Fruit fly (Drosophila melanogaster): ENCODE measurements around the gene kto.

kto gene

DNA sequence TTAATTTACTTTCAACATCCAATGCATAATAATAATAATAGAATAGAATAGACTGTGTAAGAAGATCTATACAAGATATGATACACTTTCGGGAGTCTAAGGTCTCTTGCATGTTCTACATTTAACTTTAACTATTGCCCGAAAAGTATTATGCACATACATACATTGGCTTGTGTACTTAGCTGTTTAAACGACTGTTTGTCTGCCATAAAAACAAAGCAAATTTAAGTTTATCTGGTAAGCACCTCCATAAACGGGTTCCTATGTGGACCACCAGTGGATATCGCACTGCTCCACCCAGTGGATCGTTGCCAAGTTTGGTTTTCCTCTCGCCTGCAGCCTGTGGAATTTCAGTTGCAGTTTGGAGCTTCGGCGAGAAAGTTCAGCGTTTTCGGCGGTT, 10.5 kb downstream of the kto start (continued):
- TF ChIP-seq CG34224 (GFP tag; IDR thresholded peaks at IDR 0.05; ENCODE audit: partially characterized antibody) = no peak
- TF ChIP-seq sens (GFP tag) = no peak
- no peak for TF ChIP-seq al (GFP tag; IDR thresholded peaks at IDR 0.05)
- TF ChIP-seq vfl (GFP tag; optimal IDR thresholded peaks at IDR 0.05) = no peak
- no peak for TF ChIP-seq hb (GFP tag; IDR thresholded peaks at IDR 0.05; ENCODE audit: partially characterized antibody)
- no peak for TF ChIP-seq ftz-f1 (GFP tag; optimal IDR thresholded peaks at IDR 0.05)
- TF ChIP-seq lmd (GFP tag; IDR thresholded peaks at IDR 0.05) = no peak
- TF ChIP-seq Dbx (GFP tag; IDR thresholded peaks at IDR 0.05) = no peak
- TF ChIP-seq CG17361 (GFP tag; IDR thresholded peaks at IDR 0.05) = no peak
- TF ChIP-seq CG3281 (GFP tag; optimal IDR thresholded peaks at IDR 0.05) = peak; percentile 59
- no peak for TF ChIP-seq CoRest (tag; optimal IDR thresholded peaks at IDR 0.05)
- TF ChIP-seq repo (GFP tag; optimal IDR thresholded peaks at IDR 0.05) = no peak
- no peak for TF ChIP-seq CG8478 (optimal IDR thresholded peaks at IDR 0.05)
- TF ChIP-seq lilli (GFP tag; optimal IDR thresholded peaks at IDR 0.05) = no peak
- TF ChIP-seq zf30C (GFP tag; optimal IDR thresholded peaks at IDR 0.05) = no peak
- no peak for TF ChIP-seq Dip2 (GFP tag; IDR thresholded peaks at IDR 0.05)
- no peak for TF ChIP-seq CG14667 (GFP tag; IDR thresholded peaks at IDR 0.05)
- no peak for TF ChIP-seq kah (GFP tag; optimal IDR thresholded peaks at IDR 0.05)
- no peak for TF ChIP-seq ci (GFP tag; IDR thresholded peaks at IDR 0.05)
- TF ChIP-seq Ets65A (GFP tag) = no peak
- TF ChIP-seq CG12155 (GFP tag; optimal IDR thresholded peaks at IDR 0.05) = no peak
- peak; percentile 69 for TF ChIP-seq BtbVII (GFP tag; optimal IDR thresholded peaks at IDR 0.05)
- TF ChIP-seq ems (GFP tag; optimal IDR thresholded peaks at IDR 0.05) = no peak
- TF ChIP-seq bcd (GFP tag; optimal IDR thresholded peaks at IDR 0.05) = no peak
- no peak for TF ChIP-seq CG1602 (GFP tag; optimal IDR thresholded peaks at IDR 0.05)
- TF ChIP-seq ttk (GFP tag; IDR thresholded peaks at IDR 0.05) = no peak
- TF ChIP-seq CG11085 (GFP tag; IDR thresholded peaks at IDR 0.05) = no peak
- TF ChIP-seq onecut (GFP tag; IDR thresholded peaks at IDR 0.05) = no peak
- peak; percentile 29 for TF ChIP-seq CG17359 (tag; optimal IDR thresholded peaks at IDR 0.05)
- TF ChIP-seq CG15011 (GFP tag; optimal IDR thresholded peaks at IDR 0.05) = no peak
- peak; percentile 76 for TF ChIP-seq wek (GFP tag; optimal IDR thresholded peaks at IDR 0.05)
- TF ChIP-seq NfI (GFP tag; optimal IDR thresholded peaks at IDR 0.05) = no peak
- TF ChIP-seq CG7271 (tag; optimal IDR thresholded peaks at IDR 0.05) = no peak
- no peak for TF ChIP-seq CG8290 (GFP tag; optimal IDR thresholded peaks at IDR 0.05)
- no peak for TF ChIP-seq CG8290 (tag; optimal IDR thresholded peaks at IDR 0.05)
- TF ChIP-seq CG33557 (GFP tag; optimal IDR thresholded peaks at IDR 0.05) = no peak
- no peak for TF ChIP-seq CG1529 (GFP tag; optimal IDR thresholded peaks at IDR 0.05)
- no peak for TF ChIP-seq CG7745 (tag; optimal IDR thresholded peaks at IDR 0.05)
- TF ChIP-seq E2f1 (GFP tag; IDR thresholded peaks at IDR 0.05) = no peak
- no peak for TF ChIP-seq CG3065 (GFP tag; optimal IDR thresholded peaks at IDR 0.05)
- TF ChIP-seq gt (GFP tag; IDR thresholded peaks at IDR 0.05) = no peak
- peak; percentile 39 for TF ChIP-seq CG7987 (GFP tag; optimal IDR thresholded peaks at IDR 0.05)
- TF ChIP-seq pzg (GFP tag; optimal IDR thresholded peaks at IDR 0.05) = no peak
- TF ChIP-seq C15 (GFP tag; IDR thresholded peaks at IDR 0.05) = no peak
- TF ChIP-seq CG9932 (GFP tag; IDR thresholded peaks at IDR 0.05) = no peak
- TF ChIP-seq bbx (GFP tag; IDR thresholded peaks at IDR 0.05; ENCODE audit: partially characterized antibody) = no peak
- no peak for TF ChIP-seq ssp (GFP tag; IDR thresholded peaks at IDR 0.05)
- no peak for TF ChIP-seq insv (GFP tag; optimal IDR thresholded peaks at IDR 0.05)
- no peak for TF ChIP-seq tgo (GFP tag; IDR thresholded peaks at IDR 0.05)
- no peak for TF ChIP-seq fd102C (GFP tag; optimal IDR thresholded peaks at IDR 0.05)
- TF ChIP-seq sens-2 (GFP tag; IDR thresholded peaks at IDR 0.05) = no peak
- no peak for TF ChIP-seq Poxn (GFP tag; IDR thresholded peaks at IDR 0.05)
- peak; percentile 37 for TF ChIP-seq CG7556 (GFP tag; optimal IDR thresholded peaks at IDR 0.05)

All from whole organism, embryonic.